Worm (Caenorhabditis elegans): ENCODE results near the gene Y62H9A.1.

- no peak for TF ChIP-seq hlh-6 (tag; optimal IDR thresholded peaks at IDR 0.05)
- TF ChIP-seq ceh-24 (tag; optimal IDR thresholded peaks at IDR 0.05) = no peak
- TF ChIP-seq fkh-10 (GFP tag; optimal IDR thresholded peaks at IDR 0.05) = no peak
- TF ChIP-seq ama-1 (optimal IDR thresholded peaks at IDR 0.05) = no peak
- no peak for TF ChIP-seq nhr-11 (tag; optimal IDR thresholded peaks at IDR 0.05)
- no peak for TF ChIP-seq pat-9 (tag; optimal IDR thresholded peaks at IDR 0.05)
- no peak for TF ChIP-seq mec-3 (tag; optimal IDR thresholded peaks at IDR 0.05; ENCODE audit: borderline replicate concordance)
- no peak for TF ChIP-seq ceh-6 (GFP tag; optimal IDR thresholded peaks at IDR 0.05)
These were observed 21.4 kb downstream of the Y62H9A.1 start for ce11 chrX:11896708-11897107.
